Worm (Caenorhabditis elegans) whole organism, L2 larva: ENCODE results near the gene ltd-1.

Experiments
- ceh-82 ChIP-seq: fragments of 150-350 bp; optimal IDR thresholded peaks from 2 replicates; lab custom pipeline; 2014; ENCODE audit warnings: missing biosample characterization, missing genetic modification characterization
- elt-3 ChIP-seq: sonication (generic microtip); optimal IDR thresholded peaks from 2 replicates; lab custom pipeline; 2017; ENCODE audit warnings: missing biosample characterization, missing genetic modification characterization
- nhr-11 ChIP-seq: fragments of 150-350 bp; optimal IDR thresholded peaks from 2 replicates; lab custom pipeline; 2014; ENCODE audit warnings: missing biosample characterization, missing genetic modification characterization
- ztf-4 ChIP-seq: fragments of 150-350 bp; optimal IDR thresholded peaks from 2 replicates; lab custom pipeline; 2014; ENCODE audit warnings: missing biosample characterization, missing genetic modification characterization

ce11 chrII:8042289-8042688, 50.3 kb downstream of the ltd-1 start, which contains the start of gene T05H10.1:
- TF ChIP-seq elt-3 (tag; lab: Kevin White, UChicago), result no peak
- no peak for TF ChIP-seq ceh-82 (tag; lab: Kevin White, UChicago)
- TF ChIP-seq ztf-4 (tag; lab: Kevin White, UChicago), result no peak
- no peak for TF ChIP-seq nhr-11
